Fruit fly (Drosophila melanogaster): ENCODE measurements around the gene CG13113.

CG13113 gene

dm6 chr2L:9584098-9584703, 40.2 kb downstream of the CG13113 start:
- TF ChIP-seq tj (GFP tag; optimal IDR thresholded peaks at IDR 0.05) (no peak), cnc (optimal IDR thresholded peaks at IDR 0.05) (no peak), toe (GFP tag; optimal IDR thresholded peaks at IDR 0.05) (no peak), kay (GFP tag; ENCODE audit: borderline replicate concordance) (no peak)

dm6 chr2L:9585942-9586341, 42.0 kb downstream of the CG13113 start:
- TF ChIP-seq Hr96 (GFP tag; optimal IDR thresholded peaks at IDR 0.05) (no peak), CG11617 (GFP tag; optimal IDR thresholded peaks at IDR 0.05) (no peak), CG12768 (GFP tag; optimal IDR thresholded peaks at IDR 0.05) (no peak), cnc (optimal IDR thresholded peaks at IDR 0.05) (no peak), Crg-1 (GFP tag; optimal IDR thresholded peaks at IDR 0.05) (no peak), pad (GFP tag; optimal IDR thresholded peaks at IDR 0.05) (no peak)

dm6 chr2L:9589176-9589575, 45.2 kb downstream of the CG13113 start, which contains the start of gene CG3841:
TSS of gene CG3841 (plus strand) at chr2L:9589476.
- TF ChIP-seq pad (GFP tag; optimal IDR thresholded peaks at IDR 0.05) (no peak), CG14711 (tag; optimal IDR thresholded peaks at IDR 0.05) (no peak), Hr96 (GFP tag; optimal IDR thresholded peaks at IDR 0.05) (no peak), CG7101 (tag; optimal IDR thresholded peaks at IDR 0.05) (no peak), Mnt (GFP tag; optimal IDR thresholded peaks at IDR 0.05) (no peak), toe (GFP tag; optimal IDR thresholded peaks at IDR 0.05) (no peak), cnc (optimal IDR thresholded peaks at IDR 0.05) (no peak), Clk (GFP tag; optimal IDR thresholded peaks at IDR 0.05) (no peak), CG5204 (GFP tag; optimal IDR thresholded peaks at IDR 0.05) (no peak), tj (GFP tag; optimal IDR thresholded peaks at IDR 0.05) (no peak), cic (GFP tag; optimal IDR thresholded peaks at IDR 0.05) (no peak), CG1620 (GFP tag; optimal IDR thresholded peaks at IDR 0.05) (no peak), CG11617 (GFP tag; optimal IDR thresholded peaks at IDR 0.05) (no peak), CG7045 (GFP tag; optimal IDR thresholded peaks at IDR 0.05) (no peak), Crg-1 (GFP tag; optimal IDR thresholded peaks at IDR 0.05) (no peak), bab1 (GFP tag; optimal IDR thresholded peaks at IDR 0.05) (no peak), CG33017 (tag; optimal IDR thresholded peaks at IDR 0.05) (no peak), ovo (GFP tag; optimal IDR thresholded peaks at IDR 0.05) (no peak)

dm6 chr2L:9591146-9591545, 47.2 kb downstream of the CG13113 start:
- no peak for TF ChIP-seq ovo (GFP tag; optimal IDR thresholded peaks at IDR 0.05)
- TF ChIP-seq CG1620 (GFP tag; optimal IDR thresholded peaks at IDR 0.05), result no peak
- no peak for TF ChIP-seq CG33017 (tag; optimal IDR thresholded peaks at IDR 0.05)
- TF ChIP-seq tj (GFP tag; optimal IDR thresholded peaks at IDR 0.05), result no peak
- TF ChIP-seq CG5204 (GFP tag; optimal IDR thresholded peaks at IDR 0.05), result no peak
- no peak for TF ChIP-seq CG7101 (tag; optimal IDR thresholded peaks at IDR 0.05)
- no peak for TF ChIP-seq CG11617 (GFP tag; optimal IDR thresholded peaks at IDR 0.05)
- TF ChIP-seq CG14711 (tag; optimal IDR thresholded peaks at IDR 0.05), result no peak
- no peak for TF ChIP-seq bab1 (GFP tag; optimal IDR thresholded peaks at IDR 0.05)
- no peak for TF ChIP-seq pad (GFP tag; optimal IDR thresholded peaks at IDR 0.05)
- no peak for TF ChIP-seq Hr96 (GFP tag; optimal IDR thresholded peaks at IDR 0.05)
- TF ChIP-seq Crg-1 (GFP tag; optimal IDR thresholded peaks at IDR 0.05), result no peak
- TF ChIP-seq kay (GFP tag; ENCODE audit: borderline replicate concordance), result no peak
- TF ChIP-seq Clk (GFP tag; optimal IDR thresholded peaks at IDR 0.05), result no peak
- no peak for TF ChIP-seq cic (GFP tag; optimal IDR thresholded peaks at IDR 0.05)
- no peak for TF ChIP-seq cnc (optimal IDR thresholded peaks at IDR 0.05)
- TF ChIP-seq CG12768 (GFP tag; optimal IDR thresholded peaks at IDR 0.05), result no peak
- no peak for TF ChIP-seq toe (GFP tag; optimal IDR thresholded peaks at IDR 0.05)
- TF ChIP-seq CG7045 (GFP tag; optimal IDR thresholded peaks at IDR 0.05), result no peak
